Worm (Caenorhabditis elegans): ENCODE measurements around the gene ran-2.
"Not testable (repeated sequence)": the region's sequence is repeated elsewhere in the genome, so short reads cannot be mapped to it uniquely, and the experiment has no call there.

DNA sequence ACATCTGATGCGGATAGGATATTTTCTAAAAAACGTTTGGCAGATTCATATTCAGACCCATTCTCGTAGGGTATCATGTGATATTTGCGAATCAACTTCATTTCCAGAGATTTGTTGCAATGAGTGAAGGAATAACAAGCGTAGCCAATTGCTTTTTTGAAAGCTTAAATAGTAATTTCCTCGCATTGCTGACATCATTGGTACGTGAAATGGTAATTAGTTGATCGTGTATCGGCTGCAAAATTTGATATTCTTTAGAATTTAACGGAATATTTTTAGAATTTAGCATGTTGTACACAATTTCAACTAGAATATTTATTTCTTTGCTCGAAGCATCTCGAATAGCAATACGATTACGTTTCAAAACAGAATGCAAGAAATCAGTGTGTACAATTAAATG, 29.3 kb downstream of the ran-2 start, which contains the start of gene F54H12.4:
- not testable (repeated sequence) for TF ChIP-seq nhr-77 (tag; optimal IDR thresholded peaks at IDR 0.05); snpc-4 (tag; optimal IDR thresholded peaks at IDR 0.05); nhr-129 (tag; optimal IDR thresholded peaks at IDR 0.05); ceh-82 (tag; optimal IDR thresholded peaks at IDR 0.05); lsy-2 (tag; optimal IDR thresholded peaks at IDR 0.05); unc-62 (GFP tag; optimal IDR thresholded peaks at IDR 0.05); elt-1 (tag; optimal IDR thresholded peaks at IDR 0.05); nhr-11 (tag; optimal IDR thresholded peaks at IDR 0.05); aly-2 (tag; optimal IDR thresholded peaks at IDR 0.05); mdl-1 (tag; optimal IDR thresholded peaks at IDR 0.05)

Measured in whole organism, L2 larva.